Fruit fly (Drosophila melanogaster) whole organism, pupa: Measurements from ENCODE around the gene CG13102.

ENCODE experiments used
- CG13204 ChIP-seq: fragments of 200-800 bp; sonication (Bioruptor generic); optimal IDR thresholded peaks from 2 replicates; lab custom pipeline; 2018; ENCODE audit warnings: missing biosample characterization, mild to moderate bottlenecking, missing genetic modification characterization, moderate library complexity
- CG14655 ChIP-seq: fragments of 200-800 bp; sonication (Bioruptor generic); optimal IDR thresholded peaks from 3 replicates; lab custom pipeline; 2017; ENCODE audit warnings: mild to moderate bottlenecking, missing biosample characterization, missing genetic modification reagents, missing genetic modification characterization
- CG8301 ChIP-seq: fragments of 200-800 bp; sonication (Bioruptor generic); optimal IDR thresholded peaks from 2 replicates; lab custom pipeline; 2018; ENCODE audit warnings: missing biosample characterization, mild to moderate bottlenecking, missing genetic modification characterization
- Pif1B ChIP-seq: fragments of 200-800 bp; sonication (Bioruptor generic); optimal IDR thresholded peaks from 3 replicates; lab custom pipeline; 2016; ENCODE audit warnings: missing biosample characterization, missing genetic modification characterization

- TF ChIP-seq CG14655 (GFP tag; lab: Kevin White, UChicago) (no peak), CG13204 (GFP tag; lab: Kevin White, UChicago) (no peak), Pif1B (GFP tag; lab: Kevin White, UChicago) (no peak), CG8301 (tag; lab: Kevin White, UChicago) (no peak)
Measured at dm6 chr2L:8974506-8974905, 37.5 kb upstream of the CG13102 start.
